1 fruit fly cellular context compared by ENCODE assay signal in genomic region chr3L:13964635-13965501, dm6.
TF ChIP-seq lines count a peak whose summit lies in the region.

Gene Meics, minus strand, starts transcription at chr3L:13964702.
Gene Nxf3, plus strand, starts transcription at chr3L:13965203.
Gene ssp2, plus strand, starts transcription at chr3L:13965203.

TF ChIP-seq in whole organism, embryonic, 481 proteins besides CTCF, POLR2A, EP300 and RAD21 (continued from another document):
- TF ChIP-seq Asciz (GFP tag; optimal IDR thresholded peaks at IDR 0.05; lab: Kevin White, UChicago): no peak
TF ChIP-seq in whole organism, embryonic: peak in this region for 154.
